Fruit fly (Drosophila melanogaster) whole organism, embryonic: ENCODE results near the gene CG5160.

ENCODE experiments used
- C15 ChIP-seq: fragments of 200-800 bp; sonication (Bioruptor generic); IDR thresholded peaks from 3 replicates; pipeline ENCODE4 v1.3.6; 2022; ENCODE audit warnings: missing biosample characterization, missing genetic modification characterization
- CG10654 ChIP-seq: fragments of 200-800 bp; sonication (Bioruptor generic); optimal IDR thresholded peaks from 2 replicates; lab custom pipeline; 2016; ENCODE audit warnings: missing biosample characterization, missing genetic modification characterization
- CG11560 ChIP-seq: fragments of 200-800 bp; sonication (Bioruptor generic); IDR thresholded peaks from 3 replicates; pipeline ENCODE4 v1.3.6; 2022; ENCODE audit warnings: missing biosample characterization, missing genetic modification characterization
- CG14050 ChIP-seq: fragments of 200-800 bp; sonication (Bioruptor generic); IDR thresholded peaks from 3 replicates; pipeline ENCODE4 v1.3.6; 2022; ENCODE audit warnings: missing biosample characterization, missing genetic modification characterization
- CG15011 ChIP-seq: fragments of 200-800 bp; sonication (Bioruptor generic); optimal IDR thresholded peaks from 3 replicates; lab custom pipeline; 2018; ENCODE audit warnings: missing biosample characterization, mild to moderate bottlenecking, missing genetic modification characterization
- CG17359 ChIP-seq: fragments of 200-800 bp; sonication (Bioruptor generic); optimal IDR thresholded peaks from 3 replicates; lab custom pipeline; 2018; ENCODE audit warnings: missing biosample characterization, mild to moderate bottlenecking, missing genetic modification characterization, moderate library complexity
- CG1832 ChIP-seq: fragments of 200-800 bp; sonication (Bioruptor generic); optimal IDR thresholded peaks from 2 replicates; lab custom pipeline; 2017; ENCODE audit warnings: missing biosample characterization, mild to moderate bottlenecking, missing genetic modification characterization, inconsistent platforms
- CG2889 ChIP-seq: fragments of 200-800 bp; sonication (Bioruptor generic); IDR thresholded peaks from 3 replicates; pipeline ENCODE4 v1.3.6; 2022; ENCODE audit warnings: missing biosample characterization, missing genetic modification characterization
- CG30431 ChIP-seq: fragments of 200-800 bp; sonication (Bioruptor generic); optimal IDR thresholded peaks from 2 replicates; lab custom pipeline; 2017; ENCODE audit warnings: missing biosample characterization, missing genetic modification characterization
- CG3847 ChIP-seq: fragments of 200-800 bp; sonication (Bioruptor generic); IDR thresholded peaks from 2 replicates; pipeline ENCODE4 v1.3.6; 2022; ENCODE audit warnings: missing biosample characterization, missing genetic modification characterization
- CG4617 ChIP-seq: fragments of 200-800 bp; sonication (Bioruptor generic); optimal IDR thresholded peaks from 3 replicates; lab custom pipeline; 2016; ENCODE audit warnings: missing biosample characterization, missing genetic modification characterization, borderline replicate concordance
- CG4854 ChIP-seq: fragments of 200-800 bp; sonication (Bioruptor generic); optimal IDR thresholded peaks from 2 replicates; lab custom pipeline; 2016; ENCODE audit warnings: missing biosample characterization, missing genetic modification characterization, inconsistent platforms
- CG6689 ChIP-seq: fragments of 200-800 bp; sonication (Bioruptor generic); IDR thresholded peaks from 2 replicates; pipeline ENCODE4 v1.3.6; 2022; ENCODE audit warnings: missing biosample characterization, missing genetic modification characterization
- CG7745 ChIP-seq: fragments of 200-800 bp; sonication (Bioruptor generic); optimal IDR thresholded peaks from 2 replicates; lab custom pipeline; 2018; ENCODE audit warnings: missing biosample characterization, mild to moderate bottlenecking, missing genetic modification characterization, moderate library complexity
- CG8388 ChIP-seq: fragments of 200-800 bp; sonication (Bioruptor generic); optimal IDR thresholded peaks from 2 replicates; lab custom pipeline; 2019; ENCODE audit warnings: missing biosample characterization, mild to moderate bottlenecking, missing genetic modification characterization, moderate library complexity
- CG9437 ChIP-seq: fragments of 200-800 bp; sonication (Bioruptor generic); optimal IDR thresholded peaks from 2 replicates; lab custom pipeline; 2018; ENCODE audit warnings: missing biosample characterization, mild to moderate bottlenecking, missing genetic modification characterization
- CoRest ChIP-seq: fragments of 200-800 bp; sonication (Bioruptor generic); optimal IDR thresholded peaks from 3 replicates; lab custom pipeline; 2018; ENCODE audit warnings: missing biosample characterization, mild to moderate bottlenecking, missing genetic modification characterization, moderate library complexity
- Dll ChIP-seq: fragments of 200-800 bp; sonication (Bioruptor generic); IDR thresholded peaks from 4 replicates; pipeline ENCODE4 v1.3.6; 2022; ENCODE audit warnings: missing biosample characterization, missing genetic modification characterization; ENCODE audit not compliant: partially characterized antibody
- HmgZ ChIP-seq: fragments of 200-800 bp; sonication (Bioruptor generic); optimal IDR thresholded peaks from 2 replicates; lab custom pipeline; 2018; ENCODE audit warnings: missing biosample characterization, mild to moderate bottlenecking, missing genetic modification characterization
- Hsf ChIP-seq: fragments of 200-800 bp; sonication (Bioruptor generic); optimal IDR thresholded peaks from 3 replicates; lab custom pipeline; 2016; ENCODE audit warnings: missing biosample characterization, missing genetic modification characterization
- Kr ChIP-seq: fragments of 200-800 bp; sonication (Bioruptor generic); optimal IDR thresholded peaks from 2 replicates; lab custom pipeline; 2017; ENCODE audit warnings: missing biosample characterization, mild to moderate bottlenecking, missing genetic modification characterization
- Lhr ChIP-seq: fragments of 200-800 bp; sonication (Bioruptor generic); optimal IDR thresholded peaks from 3 replicates; lab custom pipeline; 2017; ENCODE audit warnings: mild to moderate bottlenecking, missing biosample characterization, missing genetic modification reagents, missing genetic modification characterization
- Mad ChIP-seq: fragments of 200-800 bp; sonication (Bioruptor generic); optimal IDR thresholded peaks from 2 replicates; lab custom pipeline; 2016; ENCODE audit warnings: missing biosample characterization, missing genetic modification characterization
- Mes4 ChIP-seq: fragments of 200-800 bp; sonication (Bioruptor generic); optimal IDR thresholded peaks from 2 replicates; lab custom pipeline; 2016; ENCODE audit warnings: missing biosample characterization, missing genetic modification characterization
- NC2α ChIP-seq: fragments of 200-800 bp; sonication (Bioruptor generic); optimal IDR thresholded peaks from 2 replicates; lab custom pipeline; 2016; ENCODE audit warnings: missing biosample characterization, missing genetic modification characterization
- PHDP ChIP-seq: fragments of 200-800 bp; sonication (Bioruptor generic); optimal IDR thresholded peaks from 3 replicates; lab custom pipeline; 2018; ENCODE audit warnings: missing biosample characterization, mild to moderate bottlenecking, missing genetic modification characterization, moderate library complexity
- Pdp1 ChIP-seq, 2 experiments: fragments of 200-800 bp; sonication (Bioruptor generic); optimal IDR thresholded peaks; 3 replicates each; lab custom pipeline; 2016; ENCODE audit warnings: missing biosample characterization in 2 of 2, missing genetic modification characterization in 2 of 2, mild to moderate bottlenecking in 1 of 2, moderate library complexity in 1 of 2
- Ptx1 ChIP-seq: fragments of 200-800 bp; sonication (Bioruptor generic); IDR thresholded peaks from 2 replicates; pipeline ENCODE4 v1.3.6; 2022; ENCODE audit warnings: missing biosample characterization, missing genetic modification characterization
- Rx ChIP-seq: fragments of 200-800 bp; sonication (Bioruptor generic); IDR thresholded peaks from 2 replicates; pipeline ENCODE4 v1.3.6; 2022; ENCODE audit warnings: missing biosample characterization, missing genetic modification characterization
- Ssrp ChIP-seq: fragments of 200-800 bp; sonication (Bioruptor generic); optimal IDR thresholded peaks from 2 replicates; lab custom pipeline; 2018; ENCODE audit warnings: missing biosample characterization, mild to moderate bottlenecking, missing genetic modification characterization, moderate library complexity
- Taf1 ChIP-seq: fragments of 200-800 bp; sonication (Bioruptor generic); IDR thresholded peaks from 2 replicates; pipeline ENCODE4 v1.3.6; 2022; ENCODE audit warnings: missing biosample characterization, missing genetic modification characterization
- Xrp1 ChIP-seq: fragments of 200-800 bp; sonication (Bioruptor generic); IDR thresholded peaks from 2 replicates; pipeline ENCODE4 v1.3.6; 2022; ENCODE audit warnings: missing biosample characterization, missing genetic modification characterization
- al ChIP-seq: fragments of 200-800 bp; sonication (Bioruptor generic); IDR thresholded peaks from 2 replicates; pipeline ENCODE4 v1.3.6; 2022; ENCODE audit warnings: missing biosample characterization, missing genetic modification characterization
- ase ChIP-seq: fragments of 200-800 bp; sonication (Bioruptor generic); IDR thresholded peaks from 3 replicates; pipeline ENCODE4 v1.3.6; 2022; ENCODE audit warnings: missing biosample characterization, missing genetic modification characterization
- corto ChIP-seq: fragments of 200-800 bp; sonication (Bioruptor generic); optimal IDR thresholded peaks from 2 replicates; lab custom pipeline; 2016; ENCODE audit warnings: missing biosample characterization, mild to moderate bottlenecking, missing genetic modification characterization, moderate library complexity
- fru ChIP-seq: fragments of >200 bp; optimal IDR thresholded peaks from 2 replicates; lab custom pipeline; 2017
- gfzf ChIP-seq: fragments of 200-800 bp; sonication (Bioruptor generic); optimal IDR thresholded peaks from 2 replicates; lab custom pipeline; 2016; ENCODE audit warnings: missing biosample characterization, mild to moderate bottlenecking, missing genetic modification characterization, moderate library complexity
- gsb-n ChIP-seq: fragments of 200-800 bp; sonication (Bioruptor generic); optimal IDR thresholded peaks from 3 replicates; lab custom pipeline; 2018; ENCODE audit warnings: missing biosample characterization, mild to moderate bottlenecking, missing genetic modification characterization
- hkb ChIP-seq, 2 experiments: fragments of 200-800 bp in 1 of 2; fragments of >200 bp in 1 of 2; sonication (Bioruptor generic) in 1 of 2; IDR thresholded peaks in 1 of 2; optimal IDR thresholded peaks in 1 of 2; 2 replicates each; pipeline versions ENCODE4 v1.3.6 to Lab custom; 2017 to 2022; ENCODE audit warnings: missing biosample characterization in 1 of 2, missing genetic modification characterization in 1 of 2
- ken ChIP-seq: fragments of 200-800 bp; sonication (Bioruptor generic); IDR thresholded peaks from 3 replicates; pipeline ENCODE4 v1.3.6; 2022; ENCODE audit warnings: missing biosample characterization, missing genetic modification characterization
- lola ChIP-seq, 3 experiments: fragments of >200 bp in 2 of 3; fragments of 200-800 bp in 1 of 3; sonication (Bioruptor generic) in 1 of 3; optimal IDR thresholded peaks; 2 replicates each; lab custom pipeline; 2017 to 2019; ENCODE audit warnings: missing biosample characterization in 3 of 3, missing genetic modification characterization in 3 of 3, mild to moderate bottlenecking in 1 of 3, moderate library complexity in 1 of 3
- otp ChIP-seq: fragments of 200-800 bp; sonication (Bioruptor generic); IDR thresholded peaks from 3 replicates; pipeline ENCODE4, ENCODE4 v1.3.6; 2022; ENCODE audit warnings: missing biosample characterization, missing genetic modification characterization
- pan ChIP-seq, 4 experiments: fragments of >200 bp in 3 of 4; fragments of 200-800 bp in 1 of 4; sonication (Bioruptor generic) in 1 of 4; optimal IDR thresholded peaks in 3 of 4; IDR thresholded peaks in 1 of 4; 2 replicates each; pipeline versions ENCODE4 v1.3.6 to Lab custom; 2017 to 2022; ENCODE audit warnings: missing biosample characterization in 2 of 4, missing genetic modification characterization in 2 of 4, mixed read lengths in 1 of 4
- pros ChIP-seq: fragments of 200-800 bp; sonication (Bioruptor generic); optimal IDR thresholded peaks from 3 replicates; lab custom pipeline; 2019; ENCODE audit warnings: missing biosample characterization, mild to moderate bottlenecking, missing genetic modification characterization, moderate library complexity
- slbo ChIP-seq: fragments of 200-800 bp; sonication (Bioruptor generic); IDR thresholded peaks from 2 replicates; pipeline ENCODE4 v1.3.6; 2022; ENCODE audit warnings: missing biosample characterization, missing genetic modification characterization
- tap ChIP-seq: fragments of 200-800 bp; optimal IDR thresholded peaks from 3 replicates; lab custom pipeline; 2019; ENCODE audit warnings: missing biosample characterization, mild to moderate bottlenecking, missing genetic modification characterization, moderate library complexity
- tup ChIP-seq: fragments of 200-800 bp; sonication (Bioruptor generic); optimal IDR thresholded peaks from 2 replicates; lab custom pipeline; 2016; ENCODE audit warnings: missing biosample characterization, mild to moderate bottlenecking, missing genetic modification characterization, moderate library complexity
- unpg ChIP-seq: fragments of 200-800 bp; sonication (Bioruptor generic); optimal IDR thresholded peaks from 3 replicates; lab custom pipeline; 2018; ENCODE audit warnings: missing biosample characterization, mild to moderate bottlenecking, missing genetic modification characterization, moderate library complexity
- usp ChIP-seq: fragments of >200 bp; optimal IDR thresholded peaks from 2 replicates; lab custom pipeline; 2017; ENCODE audit warnings: missing biosample characterization, missing genetic modification characterization
- wor ChIP-seq: fragments of 200-800 bp; sonication (Bioruptor generic); IDR thresholded peaks from 2 replicates; pipeline ENCODE4 v1.3.6; 2022; ENCODE audit warnings: missing biosample characterization, missing genetic modification characterization

Gene CG5160

dm6 chr2L:7395813-7396212, 2.7 kb downstream of the CG5160 start (continued):
- TF ChIP-seq Taf1 (GFP tag; lab: Robert Waterston, UW) (no peak), ken (GFP tag; lab: Robert Waterston, UW) (peak; percentile 9; the same call in 1 of the 3 replicates), Hsf (GFP tag; lab: Kevin White, UChicago) (no peak), al (GFP tag; lab: Robert Waterston, UW) (0 out of 2 replicates have a peak, but pooled peaks have one; percentile 32), pan (optimal IDR thresholded peaks at IDR 0.05; lab: Kevin White, UChicago) (no peak), pan (GFP tag; optimal IDR thresholded peaks at IDR 0.05 in 1 of 2, IDR thresholded peaks at IDR 0.05 in 1 of 2) (peak in 1 of 2 experiments; percentile 53), tup (GFP tag; lab: Kevin White, UChicago) (no peak), Rx (GFP tag; lab: Robert Waterston, UW) (no peak), Ssrp (peak; percentile 60), CG30431 (GFP tag; lab: Kevin White, UChicago) (no peak), CG4617 (no peak), PHDP (tag; lab: Kevin White, UChicago) (peak; percentile 75), CG1832 (GFP tag; lab: Kevin White, UChicago) (no peak), CG11560 (tag; lab: Robert Waterston, UW) (no peak), NC2α (GFP tag; lab: Kevin White, UChicago) (no peak), CG17359 (tag; lab: Kevin White, UChicago) (peak; percentile 68), fru (no peak), C15 (no peak), ase (GFP tag; lab: Robert Waterston, UW) (no peak), CG7745 (tag; lab: Kevin White, UChicago) (no peak), CG14050 (peak; percentile 31; the same call in 1 of the 3 replicates), HmgZ (no peak), usp (GFP tag; lab: Kevin White, UChicago) (no peak), CG9437 (peak; percentile 37), pros (GFP tag; lab: Kevin White, UChicago) (no peak), Ptx1 (GFP tag; lab: Robert Waterston, UW) (peak; percentile 83), gfzf (GFP tag; lab: Kevin White, UChicago) (no peak), CG8388 (peak; percentile 57), Lhr (GFP tag; lab: Kevin White, UChicago) (no peak), Mes4 (GFP tag; lab: Kevin White, UChicago) (no peak), tap (tag; lab: Kevin White, UChicago) (peak; percentile 63), CG10654 (GFP tag; lab: Kevin White, UChicago) (peak; percentile 7), CG6689 (peak; percentile 56), unpg (GFP tag; lab: Kevin White, UChicago) (peak; percentile 81), gsb-n (peak; percentile 65), slbo (peak; percentile 51), CG4854 (GFP tag; lab: Kevin White, UChicago) (no peak), CG15011 (GFP tag; lab: Kevin White, UChicago) (no peak), corto (GFP tag; lab: Kevin White, UChicago) (no peak), CG2889 (GFP tag; lab: Robert Waterston, UW) (no peak), Xrp1 (peak; percentile 58), CG3847 (GFP tag; lab: Robert Waterston, UW) (peak; percentile 33; the same call in 1 of the 2 replicates), Kr (GFP tag; lab: Kevin White, UChicago) (no peak), Mad (GFP tag; lab: Kevin White, UChicago) (no peak), Dll (no peak), otp (GFP tag; lab: Robert Waterston, UW) (no peak), hkb (optimal IDR thresholded peaks at IDR 0.05; lab: Kevin White, UChicago) (no peak), hkb (GFP tag; IDR thresholded peaks at IDR 0.05; lab: Robert Waterston, UW) (peak; percentile 66), lola (GFP tag; optimal IDR thresholded peaks at IDR 0.05; lab: Kevin White, UChicago) (no peak), wor (peak; percentile 44; the same call in 1 of the 2 replicates), Pdp1 (GFP tag; optimal IDR thresholded peaks at IDR 0.05; lab: Kevin White, UChicago) (no peak), CoRest (peak; percentile 75)
